Worm (Caenorhabditis elegans): ENCODE measurements around the gene M03F4.4.

DNA sequence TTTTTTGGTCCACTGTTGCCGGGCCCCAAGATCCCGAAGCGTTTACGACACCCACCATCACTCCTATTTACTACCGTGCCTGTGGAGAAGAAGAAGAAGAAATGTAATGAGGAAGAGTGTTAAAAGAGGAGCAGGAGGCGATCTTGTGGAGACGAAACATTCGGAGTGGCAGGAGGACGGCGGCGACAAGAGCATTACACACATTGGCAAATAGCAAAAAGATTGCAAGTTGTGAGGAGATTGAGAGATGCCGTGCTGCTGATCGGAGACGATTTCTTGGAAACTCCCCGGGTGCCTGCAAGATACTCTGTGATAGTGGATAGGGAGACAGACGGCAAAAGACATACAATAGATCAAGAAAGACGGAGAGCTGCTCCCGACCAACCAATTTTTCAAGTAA, at the start of gene M03F4.4:
- TF ChIP-seq zag-1 (tag; optimal IDR thresholded peaks at IDR 0.05), result no peak
- TF ChIP-seq nhr-77 (tag; optimal IDR thresholded peaks at IDR 0.05), result no peak
- no peak for TF ChIP-seq lin-1 (GFP tag; IDR thresholded peaks at IDR 0.05)
- no peak for TF ChIP-seq unc-39 (tag; optimal IDR thresholded peaks at IDR 0.05)
- no peak for TF ChIP-seq skn-1 (tag; optimal IDR thresholded peaks at IDR 0.05)
- no peak for TF ChIP-seq D1046.2 (GFP tag; IDR thresholded peaks at IDR 0.05)
- no peak for TF ChIP-seq ceh-82 (tag; optimal IDR thresholded peaks at IDR 0.05)
- TF ChIP-seq duxl-1 (tag; optimal IDR thresholded peaks at IDR 0.05; ENCODE audit: poor library complexity), result no peak
- TF ChIP-seq dmd-9 (GFP tag; IDR thresholded peaks at IDR 0.05), result no peak

Data from whole organism, L4 larva.